Worm (Caenorhabditis elegans): ENCODE results near the gene H12I13.6.

The H12I13.6 gene

ce11 chrII:6046023-6046631, 31.6 kb upstream of the H12I13.6 start:
- TF ChIP-seq mab-5 (tag; optimal IDR thresholded peaks at IDR 0.05) (no peak), ces-1 (GFP tag; optimal IDR thresholded peaks at IDR 0.05) (peak; percentile 7)

DNA sequence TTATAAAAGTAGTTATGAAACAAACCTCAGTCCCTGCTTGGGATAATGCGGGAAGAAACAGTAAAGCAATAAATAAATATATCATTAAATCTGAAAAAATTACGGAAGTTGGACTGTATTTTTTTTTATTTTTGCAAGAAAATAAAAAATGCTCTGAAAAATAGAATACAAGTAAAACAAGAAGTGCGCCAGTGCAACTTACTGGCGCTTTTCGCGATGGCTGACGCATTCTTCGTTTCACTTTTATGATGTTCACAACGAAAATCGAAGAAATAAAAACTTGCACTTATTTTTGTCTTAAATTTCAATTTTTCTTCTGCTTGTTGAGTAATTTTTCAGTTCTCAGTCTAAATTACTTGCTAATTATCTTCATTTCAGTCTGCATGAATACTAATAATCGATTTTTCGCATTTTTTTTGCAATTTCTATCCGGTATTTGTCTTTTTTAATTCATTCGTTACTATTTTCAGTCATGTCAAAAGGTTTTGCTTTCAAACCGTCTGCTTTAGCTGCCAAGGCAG, 30.0 kb upstream of the H12I13.6 start, which contains the start of the genes R12C12.6 and ran-5:
R12C12.6 (minus strand) TSS at position 229 of the 521 bp plus-strand sequence.
ran-5 (plus strand) TSS at position 471 of the 521 bp plus-strand sequence.
- TF ChIP-seq lsy-2 (tag; optimal IDR thresholded peaks at IDR 0.05) (peak; percentile 67), ces-1 (GFP tag; optimal IDR thresholded peaks at IDR 0.05) (peak; percentile 41), mls-2 (tag; optimal IDR thresholded peaks at IDR 0.05) (peak; percentile 47), nhr-237 (tag; optimal IDR thresholded peaks at IDR 0.05) (peak; percentile 46), ztf-11 (tag; optimal IDR thresholded peaks at IDR 0.05) (no peak), elt-3 (tag; optimal IDR thresholded peaks at IDR 0.05) (no peak), cnd-1 (tag; optimal IDR thresholded peaks at IDR 0.05) (peak; percentile 3), zip-8 (tag; optimal IDR thresholded peaks at IDR 0.05) (no peak), pha-4 (tag; optimal IDR thresholded peaks at IDR 0.05) (peak; percentile 38), lin-13 (tag; optimal IDR thresholded peaks at IDR 0.05) (peak; percentile 78), sptf-1 (tag; optimal IDR thresholded peaks at IDR 0.05) (peak; percentile 62), mep-1 (tag; optimal IDR thresholded peaks at IDR 0.05) (peak; percentile 74), ceh-43 (GFP tag; optimal IDR thresholded peaks at IDR 0.05) (peak; percentile 22), M03D4.4 (tag; optimal IDR thresholded peaks at IDR 0.05) (peak; percentile 67)

- TF ChIP-seq hlh-1 (tag; optimal IDR thresholded peaks at IDR 0.05): no peak
- TF ChIP-seq nhr-237 (tag; optimal IDR thresholded peaks at IDR 0.05): no peak
Measured at ce11 chrII:6049546-6049945, 28.2 kb upstream of the H12I13.6 start.

- TF ChIP-seq hlh-1 (tag; optimal IDR thresholded peaks at IDR 0.05) (no peak), sem-2 (GFP tag; optimal IDR thresholded peaks at IDR 0.05) (no peak), nhr-76 (tag; optimal IDR thresholded peaks at IDR 0.05) (no peak), elt-3 (tag; optimal IDR thresholded peaks at IDR 0.05) (no peak), M03D4.4 (tag; optimal IDR thresholded peaks at IDR 0.05) (no peak), tbx-8 (GFP tag; optimal IDR thresholded peaks at IDR 0.05) (no peak), ceh-83 (GFP tag; optimal IDR thresholded peaks at IDR 0.05) (no peak), unc-62 (GFP tag; optimal IDR thresholded peaks at IDR 0.05) (no peak)
Measured at ce11 chrII:6050120-6050519, 27.6 kb upstream of the H12I13.6 start, which contains the start of gene gldc-1. TSS of gene gldc-1 (plus strand) at chrII:6050420.

ce11 chrII:6055927-6056326, 21.8 kb upstream of the H12I13.6 start, which contains the start of gene R12C12.7:
TSS of gene R12C12.7 (minus strand) at chrII:6055985.
- TF ChIP-seq sem-2 (GFP tag; optimal IDR thresholded peaks at IDR 0.05): no peak

DNA sequence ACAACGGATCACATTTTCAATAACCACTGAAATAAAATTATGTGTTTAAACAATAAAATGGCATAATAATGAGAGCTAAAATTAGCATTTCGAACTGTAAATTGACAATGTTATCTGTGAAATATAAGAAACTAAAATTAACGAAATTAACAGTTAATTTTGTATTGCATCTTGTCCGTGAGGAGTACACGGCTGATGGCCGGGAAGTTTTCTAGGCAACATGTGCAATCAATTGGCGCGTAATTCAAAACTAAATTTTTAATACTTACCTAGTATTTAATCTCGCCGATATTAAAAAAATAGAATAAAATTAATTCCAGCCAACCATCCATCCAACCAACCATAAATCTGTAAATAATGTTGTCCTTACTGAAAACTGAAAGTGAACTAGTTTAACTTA, 16.2 kb upstream of the H12I13.6 start:
- TF ChIP-seq lin-13 (tag; optimal IDR thresholded peaks at IDR 0.05) (peak; percentile 37), lsy-2 (tag; optimal IDR thresholded peaks at IDR 0.05) (no peak), mls-2 (tag; optimal IDR thresholded peaks at IDR 0.05) (no peak), pha-4 (tag; optimal IDR thresholded peaks at IDR 0.05) (peak; percentile 25), sptf-1 (tag; optimal IDR thresholded peaks at IDR 0.05) (no peak), elt-3 (tag; optimal IDR thresholded peaks at IDR 0.05) (no peak), nhr-76 (tag; optimal IDR thresholded peaks at IDR 0.05) (no peak), mab-5 (tag; optimal IDR thresholded peaks at IDR 0.05) (peak; percentile 10), ceh-39 (tag; optimal IDR thresholded peaks at IDR 0.05) (no peak), nhr-237 (tag; optimal IDR thresholded peaks at IDR 0.05) (no peak), nhr-12 (tag; optimal IDR thresholded peaks at IDR 0.05) (no peak), zip-8 (tag; optimal IDR thresholded peaks at IDR 0.05) (no peak), cnd-1 (tag; optimal IDR thresholded peaks at IDR 0.05) (peak; percentile 2), flh-1 (GFP tag; optimal IDR thresholded peaks at IDR 0.05) (no peak), unc-120 (tag; optimal IDR thresholded peaks at IDR 0.05; ENCODE audit: poor library complexity, severe bottlenecking) (no peak), ces-1 (GFP tag; optimal IDR thresholded peaks at IDR 0.05) (no peak)

- no peak for TF ChIP-seq mls-2 (tag; optimal IDR thresholded peaks at IDR 0.05)
- TF ChIP-seq elt-3 (tag; optimal IDR thresholded peaks at IDR 0.05): no peak
- TF ChIP-seq ces-1 (GFP tag; optimal IDR thresholded peaks at IDR 0.05): no peak
- TF ChIP-seq lin-32 (GFP tag; optimal IDR thresholded peaks at IDR 0.05): no peak
- TF ChIP-seq snpc-4 (tag; optimal IDR thresholded peaks at IDR 0.05): no peak
- no peak for TF ChIP-seq drap-1 (GFP tag; optimal IDR thresholded peaks at IDR 0.05)
- no peak for TF ChIP-seq mab-5 (tag; optimal IDR thresholded peaks at IDR 0.05)
Measured at ce11 chrII:6067066-6067465, 10.6 kb upstream of the H12I13.6 start, which contains the start of gene H12I13.1. TSS of gene H12I13.1 (minus strand) at chrII:6067166.
